Worm (Caenorhabditis elegans) whole organism, L2 larva: Measurements from ENCODE around the gene suex-1.

Source experiments
- C34F6.9 ChIP-seq: fragments of 150-350 bp; optimal IDR thresholded peaks from 2 replicates; lab custom pipeline; 2014; ENCODE audit warnings: missing biosample characterization, missing genetic modification characterization
- F13H6.1 ChIP-seq: sonication (generic microtip); optimal IDR thresholded peaks from 2 replicates; lab custom pipeline; 2016; ENCODE audit warnings: missing genetic modification characterization, missing compliant biosample characterization
- R02D3.7 ChIP-seq: fragments of 150-350 bp; optimal IDR thresholded peaks from 2 replicates; lab custom pipeline; 2014; ENCODE audit warnings: missing biosample characterization, missing genetic modification characterization
- ZK546.5 ChIP-seq: sonication (generic microtip); optimal IDR thresholded peaks from 2 replicates; lab custom pipeline; 2017; ENCODE audit warnings: missing biosample characterization, missing genetic modification characterization
- alr-1 ChIP-seq: fragments of 150-350 bp; optimal IDR thresholded peaks from 2 replicates; lab custom pipeline; 2014; ENCODE audit warnings: missing biosample characterization, missing genetic modification characterization
- ceh-82 ChIP-seq: fragments of 150-350 bp; optimal IDR thresholded peaks from 2 replicates; lab custom pipeline; 2014; ENCODE audit warnings: missing biosample characterization, missing genetic modification characterization
- crh-2 ChIP-seq: sonication (generic microtip); optimal IDR thresholded peaks from 2 replicates; lab custom pipeline; 2017; ENCODE audit warnings: missing biosample characterization, missing genetic modification characterization
- dmd-4 ChIP-seq: sonication (generic microtip); optimal IDR thresholded peaks from 2 replicates; lab custom pipeline; 2017; ENCODE audit warnings: missing biosample characterization, missing genetic modification characterization
- egl-27 ChIP-seq: sonication (generic microtip); optimal IDR thresholded peaks from 3 replicates; lab custom pipeline; 2017; ENCODE audit warnings: missing biosample characterization, missing genetic modification reagents, missing genetic modification characterization
- elt-1 ChIP-seq: fragments of 150-350 bp; optimal IDR thresholded peaks from 2 replicates; lab custom pipeline; 2014; ENCODE audit warnings: missing biosample characterization, missing genetic modification characterization
- fos-1 ChIP-seq: fragments of 150-350 bp; optimal IDR thresholded peaks from 2 replicates; lab custom pipeline; 2014; ENCODE audit warnings: missing biosample characterization, missing genetic modification characterization
- gmeb-1 ChIP-seq: fragments of 150-350 bp; optimal IDR thresholded peaks from 2 replicates; lab custom pipeline; 2014; ENCODE audit warnings: missing biosample characterization, missing genetic modification characterization
- lin-11 ChIP-seq: fragments of 150-350 bp; sonication (generic microtip); optimal IDR thresholded peaks from 2 replicates; lab custom pipeline; 2014; ENCODE audit warnings: missing biosample characterization, missing genetic modification characterization, inconsistent platforms, mixed read lengths
- lin-13 ChIP-seq: fragments of 150-350 bp; optimal IDR thresholded peaks from 2 replicates; lab custom pipeline; 2014; ENCODE audit warnings: missing biosample characterization, missing genetic modification reagents, missing genetic modification characterization
- lin-39 ChIP-seq: fragments of 150-350 bp; optimal IDR thresholded peaks from 2 replicates; lab custom pipeline; 2014; ENCODE audit warnings: missing biosample characterization, missing genetic modification reagents, missing genetic modification characterization
- lsy-2 ChIP-seq, 2 experiments: fragments of 150-350 bp in 1 of 2; sonication (generic microtip) in 1 of 2; optimal IDR thresholded peaks; 2 replicates each; lab custom pipeline; 2014 to 2017; ENCODE audit warnings: missing biosample characterization in 2 of 2, missing genetic modification characterization in 2 of 2
- mab-5 ChIP-seq: fragments of 150-350 bp; optimal IDR thresholded peaks from 2 replicates; lab custom pipeline; 2014; ENCODE audit warnings: missing biosample characterization, missing genetic modification characterization
- mbf-1 ChIP-seq: sonication (generic microtip); optimal IDR thresholded peaks from 2 replicates; lab custom pipeline; 2017; ENCODE audit warnings: missing biosample characterization, missing genetic modification characterization
- mdl-1 ChIP-seq, 2 experiments: fragments of 150-350 bp in 1 of 2; sonication (generic microtip) in 1 of 2; optimal IDR thresholded peaks; 2 replicates each; lab custom pipeline; 2017; ENCODE audit warnings: missing biosample characterization in 2 of 2, missing genetic modification characterization in 2 of 2
- nhr-12 ChIP-seq: fragments of 150-350 bp; optimal IDR thresholded peaks from 2 replicates; lab custom pipeline; 2014; ENCODE audit warnings: missing biosample characterization, missing genetic modification characterization
- nhr-129 ChIP-seq: fragments of 150-350 bp; optimal IDR thresholded peaks from 2 replicates; lab custom pipeline; 2014; ENCODE audit warnings: missing biosample characterization, missing genetic modification characterization
- nhr-21 ChIP-seq: fragments of 150-350 bp; optimal IDR thresholded peaks from 2 replicates; lab custom pipeline; 2014; ENCODE audit warnings: missing biosample characterization, missing genetic modification characterization
- nhr-237 ChIP-seq: fragments of 150-350 bp; optimal IDR thresholded peaks from 2 replicates; lab custom pipeline; 2014; ENCODE audit warnings: missing biosample characterization, missing genetic modification characterization
- nhr-25 ChIP-seq: fragments of 150-350 bp; sonication (generic microtip); optimal IDR thresholded peaks from 3 replicates; lab custom pipeline; 2014; ENCODE audit warnings: missing biosample characterization, missing genetic modification characterization
- nhr-6 ChIP-seq: fragments of 150-350 bp; optimal IDR thresholded peaks from 2 replicates; lab custom pipeline; 2014; ENCODE audit warnings: missing biosample characterization, missing genetic modification characterization
- peb-1 ChIP-seq: fragments of 150-350 bp; optimal IDR thresholded peaks from 2 replicates; lab custom pipeline; 2014; ENCODE audit warnings: missing biosample characterization, missing genetic modification characterization
- sem-4 ChIP-seq: fragments of 150-350 bp; optimal IDR thresholded peaks from 2 replicates; lab custom pipeline; 2014; ENCODE audit warnings: missing biosample characterization, missing genetic modification reagents, missing genetic modification characterization
- sma-3 ChIP-seq: sonication (generic microtip); optimal IDR thresholded peaks from 2 replicates; lab custom pipeline; 2016; ENCODE audit warnings: missing genetic modification reagents, missing genetic modification characterization, missing compliant biosample characterization
- sma-9 ChIP-seq, 2 experiments: fragments of 150-350 bp in 1 of 2; sonication (generic microtip) in 1 of 2; optimal IDR thresholded peaks; 2 replicates each; lab custom pipeline; 2014 to 2016; ENCODE audit warnings: missing genetic modification characterization in 2 of 2, mild to moderate bottlenecking in 1 of 2, missing biosample characterization in 1 of 2, missing compliant biosample characterization in 1 of 2, missing genetic modification reagents in 1 of 2, moderate library complexity in 1 of 2
- snpc-4 ChIP-seq: fragments of 150-350 bp; optimal IDR thresholded peaks from 2 replicates; lab custom pipeline; 2014; ENCODE audit warnings: missing biosample characterization, missing genetic modification characterization
- unc-55 ChIP-seq: fragments of 150-350 bp; sonication (generic microtip); optimal IDR thresholded peaks from 3 replicates; lab custom pipeline; 2014; ENCODE audit warnings: missing biosample characterization, missing genetic modification reagents, missing genetic modification characterization
- zag-1 ChIP-seq: fragments of 150-350 bp; optimal IDR thresholded peaks from 2 replicates; lab custom pipeline; 2014; ENCODE audit warnings: missing biosample characterization, missing genetic modification characterization
- ztf-11 ChIP-seq: sonication (generic microtip); optimal IDR thresholded peaks from 2 replicates; lab custom pipeline; 2017; ENCODE audit warnings: missing biosample characterization, missing genetic modification characterization
- ztf-4 ChIP-seq: fragments of 150-350 bp; optimal IDR thresholded peaks from 2 replicates; lab custom pipeline; 2014; ENCODE audit warnings: missing biosample characterization, missing genetic modification characterization

suex-1 gene

DNA sequence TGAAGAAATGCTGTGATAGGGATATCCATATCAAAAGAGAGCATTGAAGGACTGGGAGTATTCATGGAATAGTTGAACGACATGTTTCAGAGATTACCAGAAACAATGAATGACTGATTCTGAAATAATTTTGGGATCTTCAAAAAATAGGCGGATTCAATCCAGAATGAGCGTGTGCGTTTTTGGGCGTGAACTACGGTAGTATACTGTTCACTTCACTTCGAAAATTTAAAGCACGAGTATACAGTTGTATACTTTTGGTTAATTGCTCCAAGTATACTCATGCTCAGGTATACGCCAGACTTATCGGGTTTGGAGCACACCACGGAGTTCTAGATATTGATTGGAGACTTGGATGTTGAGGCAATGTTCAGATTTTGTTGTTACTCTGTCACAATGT lies 27.2 kb upstream of the suex-1 start, which contains the start of gene tbx-35:
TSS of gene tbx-35 (minus strand) at position 101 of the 400 bp plus-strand sequence.
- TF ChIP-seq lsy-2 (tag; optimal IDR thresholded peaks at IDR 0.05; lab: Kevin White, UChicago) (no peak), egl-27 (tag; lab: Kevin White, UChicago) (no peak), nhr-129 (no peak), sma-3 (GFP tag; lab: Kevin White, UChicago) (no peak), peb-1 (no peak), R02D3.7 (tag; lab: Kevin White, UChicago) (no peak), C34F6.9 (tag; lab: Kevin White, UChicago) (no peak), lin-39 (tag; lab: Kevin White, UChicago) (no peak), nhr-12 (tag; lab: Kevin White, UChicago) (no peak)

DNA sequence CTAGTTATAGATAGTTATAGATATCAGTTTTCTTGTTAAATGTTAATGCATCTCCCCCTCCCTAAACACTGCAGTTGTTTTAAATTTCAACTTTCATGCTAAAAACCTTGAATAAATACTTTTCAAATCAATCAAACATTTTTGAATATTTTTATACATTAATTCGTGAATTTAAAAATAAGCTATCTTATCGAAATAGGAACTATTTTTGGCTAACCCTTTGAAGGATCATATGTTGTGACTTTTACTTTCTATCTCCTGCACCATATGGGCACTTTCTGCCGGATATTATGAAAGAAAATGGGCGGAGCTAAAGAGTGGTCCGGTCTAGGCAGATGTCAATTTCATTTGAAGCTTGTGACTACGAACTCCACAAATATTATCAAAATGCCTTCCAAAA lies 24.6 kb upstream of the suex-1 start, which contains the start of gene ZK177.11:
TSS of gene ZK177.11 (plus strand) at position 301 of the 400 bp plus-strand sequence.
- TF ChIP-seq nhr-21 (tag; lab: Kevin White, UChicago) (no peak), lin-13 (GFP tag; lab: Kevin White, UChicago) (no peak), alr-1 (tag; lab: Kevin White, UChicago) (no peak), ztf-11 (no peak), egl-27 (tag; lab: Kevin White, UChicago) (no peak), zag-1 (no peak), F13H6.1 (no peak), unc-55 (GFP tag; lab: Kevin White, UChicago) (no peak), dmd-4 (tag; lab: Kevin White, UChicago) (no peak)

DNA sequence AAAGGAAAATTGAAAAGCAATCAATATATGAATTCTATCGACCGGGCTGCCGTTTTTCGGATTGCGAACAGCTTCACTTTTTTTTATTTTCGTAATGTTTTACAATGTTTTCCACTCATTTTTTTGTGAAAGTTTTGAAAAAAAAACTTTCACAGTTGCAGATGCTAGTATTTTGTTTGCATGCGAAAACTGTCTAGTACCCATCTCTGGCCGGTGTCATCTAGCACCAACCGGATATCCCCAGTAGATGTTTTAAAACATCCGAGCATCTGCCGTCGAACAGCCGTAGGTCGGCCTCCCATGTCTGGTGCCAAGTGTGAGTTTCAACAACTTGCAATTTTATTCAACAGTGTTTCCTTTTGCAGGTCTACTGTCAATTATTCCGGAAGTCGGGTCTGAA lies 23.4 kb upstream of the suex-1 start, which contains the start of gene ZK177.12:
TSS of gene ZK177.12 (plus strand) at position 301 of the 400 bp plus-strand sequence.
- TF ChIP-seq sem-4 (no peak), ZK546.5 (tag; lab: Kevin White, UChicago) (no peak), lin-11 (tag; lab: Kevin White, UChicago) (no peak), ceh-82 (no peak), R02D3.7 (tag; lab: Kevin White, UChicago) (no peak), snpc-4 (tag; lab: Kevin White, UChicago) (no peak), nhr-237 (tag; lab: Kevin White, UChicago) (no peak), fos-1 (tag; lab: Kevin White, UChicago) (no peak), crh-2 (tag; lab: Kevin White, UChicago) (no peak), nhr-12 (tag; lab: Kevin White, UChicago) (no peak)

DNA sequence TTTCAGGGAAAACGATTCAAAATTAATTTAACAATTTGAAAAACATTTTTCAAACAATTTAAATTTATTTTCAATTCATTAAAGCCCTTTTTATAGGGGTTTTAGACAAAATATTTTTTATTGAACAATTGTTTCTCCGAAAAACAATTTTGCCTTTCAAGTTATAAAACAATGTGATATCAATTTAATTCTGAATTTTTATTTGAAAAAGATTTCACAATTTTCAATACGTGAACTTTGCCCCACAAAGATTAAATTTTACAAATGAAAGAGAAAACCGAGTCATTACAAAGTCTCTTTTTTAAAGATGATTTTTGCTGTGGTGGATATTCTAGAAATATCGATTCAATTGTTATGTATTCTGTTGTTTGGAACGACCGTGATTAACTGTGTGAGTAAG lies 20.9 kb upstream of the suex-1 start, which contains the start of gene ZK177.2:
TSS of gene ZK177.2 (plus strand) at position 301 of the 400 bp plus-strand sequence.
- TF ChIP-seq snpc-4 (tag; lab: Kevin White, UChicago): no peak

DNA sequence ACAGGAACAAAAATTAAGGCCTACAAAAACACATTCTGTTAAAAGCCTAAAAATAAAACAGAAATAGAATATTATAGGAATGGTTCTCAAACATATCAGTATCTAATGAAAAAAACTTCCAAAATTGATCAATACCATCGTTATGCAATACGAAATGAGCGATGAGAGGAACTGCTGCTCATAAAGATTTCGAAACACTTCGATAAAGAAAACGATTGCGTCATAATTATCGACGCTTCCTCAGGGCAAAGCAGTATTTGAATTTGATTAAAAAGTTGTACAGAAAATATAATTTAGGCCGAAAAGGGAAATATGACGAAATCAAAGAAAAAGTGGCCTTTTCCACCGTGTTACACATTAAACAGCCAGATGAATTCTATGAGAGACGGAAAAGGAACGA lies 20.0 kb upstream of the suex-1 start:
- TF ChIP-seq nhr-6 (tag; lab: Kevin White, UChicago) (no peak), sma-9 (GFP tag; optimal IDR thresholded peaks at IDR 0.05; lab: Kevin White, UChicago) (no peak), sma-9 (tag; optimal IDR thresholded peaks at IDR 0.05; lab: Kevin White, UChicago) (no peak), alr-1 (tag; lab: Kevin White, UChicago) (no peak), mdl-1 (tag; optimal IDR thresholded peaks at IDR 0.05; lab: Kevin White, UChicago) (no peak), mab-5 (tag; lab: Kevin White, UChicago) (no peak), mbf-1 (tag; lab: Kevin White, UChicago) (no peak), nhr-237 (tag; lab: Kevin White, UChicago) (no peak), nhr-25 (tag; lab: Kevin White, UChicago) (no peak), nhr-21 (tag; lab: Kevin White, UChicago) (no peak), ztf-4 (tag; lab: Kevin White, UChicago) (no peak), peb-1 (no peak), ZK546.5 (tag; lab: Kevin White, UChicago) (no peak), elt-1 (tag; lab: Kevin White, UChicago) (no peak), gmeb-1 (tag; lab: Kevin White, UChicago) (no peak)
